Worm (Caenorhabditis elegans): ENCODE measurements around the gene vrp-1.

The vrp-1 gene

ce11 chrIV:3044158-3044557 lies 31.8 kb downstream of the vrp-1 start:
- TF ChIP-seq mep-1 (tag; optimal IDR thresholded peaks at IDR 0.05), result no peak
- no peak for TF ChIP-seq nhr-2 (tag; optimal IDR thresholded peaks at IDR 0.05)
- TF ChIP-seq ztf-11 (tag; optimal IDR thresholded peaks at IDR 0.05), result no peak
- TF ChIP-seq mls-2 (tag; optimal IDR thresholded peaks at IDR 0.05), result no peak
- no peak for TF ChIP-seq pha-4 (tag; optimal IDR thresholded peaks at IDR 0.05)
- no peak for TF ChIP-seq nhr-12 (tag; optimal IDR thresholded peaks at IDR 0.05)
- TF ChIP-seq drap-1 (GFP tag; optimal IDR thresholded peaks at IDR 0.05), result no peak
- TF ChIP-seq lin-32 (GFP tag; optimal IDR thresholded peaks at IDR 0.05), result no peak
- no peak for TF ChIP-seq M03D4.4 (tag; optimal IDR thresholded peaks at IDR 0.05)

ce11 chrIV:3046009-3046408 lies 33.6 kb downstream of the vrp-1 start:
- TF ChIP-seq drap-1 (GFP tag; optimal IDR thresholded peaks at IDR 0.05), result no peak
- no peak for TF ChIP-seq mab-5 (tag; optimal IDR thresholded peaks at IDR 0.05)
- TF ChIP-seq hlh-1 (tag; optimal IDR thresholded peaks at IDR 0.05), result no peak
- TF ChIP-seq nhr-237 (tag; optimal IDR thresholded peaks at IDR 0.05), result no peak
- no peak for TF ChIP-seq bed-3 (GFP tag; optimal IDR thresholded peaks at IDR 0.05)
- no peak for TF ChIP-seq unc-120 (tag; optimal IDR thresholded peaks at IDR 0.05; ENCODE audit: poor library complexity, severe bottlenecking)
- TF ChIP-seq unc-39 (tag; optimal IDR thresholded peaks at IDR 0.05), result no peak
- no peak for TF ChIP-seq unc-62 (GFP tag; optimal IDR thresholded peaks at IDR 0.05)
- TF ChIP-seq nhr-28 (tag; optimal IDR thresholded peaks at IDR 0.05), result no peak
- TF ChIP-seq nhr-76 (tag; optimal IDR thresholded peaks at IDR 0.05), result no peak
- TF ChIP-seq lsy-2 (tag; optimal IDR thresholded peaks at IDR 0.05), result no peak
- TF ChIP-seq mls-2 (tag; optimal IDR thresholded peaks at IDR 0.05), result no peak
- no peak for TF ChIP-seq snpc-4 (tag; optimal IDR thresholded peaks at IDR 0.05)
- TF ChIP-seq flh-1 (GFP tag; optimal IDR thresholded peaks at IDR 0.05), result no peak
- no peak for TF ChIP-seq blmp-1 (tag; optimal IDR thresholded peaks at IDR 0.05)
- no peak for TF ChIP-seq elt-1 (tag; optimal IDR thresholded peaks at IDR 0.05; ENCODE audit: borderline replicate concordance, insufficient read depth)

ce11 chrIV:3046889-3047288 lies 34.5 kb downstream of the vrp-1 start:
- no peak for TF ChIP-seq lin-13 (tag; optimal IDR thresholded peaks at IDR 0.05)
- no peak for TF ChIP-seq M03D4.4 (tag; optimal IDR thresholded peaks at IDR 0.05)
- TF ChIP-seq nhr-2 (tag; optimal IDR thresholded peaks at IDR 0.05), result no peak
- TF ChIP-seq unc-120 (tag; optimal IDR thresholded peaks at IDR 0.05; ENCODE audit: poor library complexity, severe bottlenecking), result no peak
- no peak for TF ChIP-seq ham-2 (GFP tag; optimal IDR thresholded peaks at IDR 0.05)
- no peak for TF ChIP-seq flh-1 (GFP tag; optimal IDR thresholded peaks at IDR 0.05)
- TF ChIP-seq hlh-1 (tag; optimal IDR thresholded peaks at IDR 0.05), result no peak
- no peak for TF ChIP-seq pha-4 (tag; optimal IDR thresholded peaks at IDR 0.05)
- no peak for TF ChIP-seq nhr-12 (tag; optimal IDR thresholded peaks at IDR 0.05)
- TF ChIP-seq mab-5 (tag; optimal IDR thresholded peaks at IDR 0.05), result no peak
- TF ChIP-seq unc-62 (GFP tag; optimal IDR thresholded peaks at IDR 0.05), result no peak
- no peak for TF ChIP-seq mls-2 (tag; optimal IDR thresholded peaks at IDR 0.05)
- TF ChIP-seq tbx-8 (GFP tag; optimal IDR thresholded peaks at IDR 0.05), result no peak
- no peak for TF ChIP-seq elt-1 (tag; optimal IDR thresholded peaks at IDR 0.05; ENCODE audit: borderline replicate concordance, insufficient read depth)
- no peak for TF ChIP-seq ztf-11 (tag; optimal IDR thresholded peaks at IDR 0.05)
- TF ChIP-seq ceh-43 (GFP tag; optimal IDR thresholded peaks at IDR 0.05), result no peak
- TF ChIP-seq sptf-1 (tag; optimal IDR thresholded peaks at IDR 0.05), result no peak
- no peak for TF ChIP-seq zip-8 (tag; optimal IDR thresholded peaks at IDR 0.05)
- TF ChIP-seq lsy-2 (tag; optimal IDR thresholded peaks at IDR 0.05), result no peak
- no peak for TF ChIP-seq ceh-39 (tag; optimal IDR thresholded peaks at IDR 0.05)

- TF ChIP-seq mep-1 (tag; optimal IDR thresholded peaks at IDR 0.05), result peak; percentile 74
- TF ChIP-seq flh-1 (GFP tag; optimal IDR thresholded peaks at IDR 0.05), result peak; percentile 20
- TF ChIP-seq lin-32 (GFP tag; optimal IDR thresholded peaks at IDR 0.05), result peak; percentile 74
- TF ChIP-seq lin-13 (tag; optimal IDR thresholded peaks at IDR 0.05), result peak; percentile 95
- TF ChIP-seq tbx-8 (GFP tag; optimal IDR thresholded peaks at IDR 0.05), result peak; percentile 74
- peak; percentile 72 for TF ChIP-seq bed-3 (GFP tag; optimal IDR thresholded peaks at IDR 0.05)
- TF ChIP-seq M03D4.4 (tag; optimal IDR thresholded peaks at IDR 0.05), result peak; percentile 86
- TF ChIP-seq ham-2 (GFP tag; optimal IDR thresholded peaks at IDR 0.05), result peak; percentile 64
- peak; percentile 57 for TF ChIP-seq ceh-43 (GFP tag; optimal IDR thresholded peaks at IDR 0.05)
- TF ChIP-seq sem-2 (GFP tag; optimal IDR thresholded peaks at IDR 0.05), result peak; percentile 69
- peak; percentile 92 for TF ChIP-seq unc-120 (tag; optimal IDR thresholded peaks at IDR 0.05; ENCODE audit: poor library complexity, severe bottlenecking)
- peak; percentile 95 for TF ChIP-seq lsy-2 (tag; optimal IDR thresholded peaks at IDR 0.05)
- peak; percentile 89 for TF ChIP-seq drap-1 (GFP tag; optimal IDR thresholded peaks at IDR 0.05)
- peak; percentile 90 for TF ChIP-seq mls-2 (tag; optimal IDR thresholded peaks at IDR 0.05)
- peak; percentile 83 for TF ChIP-seq cnd-1 (tag; optimal IDR thresholded peaks at IDR 0.05)
- peak; percentile 93 for TF ChIP-seq sptf-1 (tag; optimal IDR thresholded peaks at IDR 0.05)
- peak; percentile 14 for TF ChIP-seq hlh-1 (tag; optimal IDR thresholded peaks at IDR 0.05)
- peak; percentile 75 for TF ChIP-seq ceh-83 (GFP tag; optimal IDR thresholded peaks at IDR 0.05)
- peak; percentile 78 for TF ChIP-seq pha-4 (tag; optimal IDR thresholded peaks at IDR 0.05)
Observed at ce11 chrIV:3050054-3050990, 37.9 kb downstream of the vrp-1 start, which contains the start of gene eel-1. Gene eel-1, minus strand, starts transcription at chrIV:3050104.

All from whole organism, mixed stage, embryonic.